Worm (Caenorhabditis elegans): ENCODE results near the gene unc-43.

unc-43 gene

ce11 chrIV:10275050-10275449, 75.0 kb downstream of the unc-43 start:
- no peak for TF ChIP-seq R02D3.7 (tag; optimal IDR thresholded peaks at IDR 0.05)
- TF ChIP-seq nhr-77 (tag; optimal IDR thresholded peaks at IDR 0.05) = no peak
- TF ChIP-seq fos-1 (tag; optimal IDR thresholded peaks at IDR 0.05) = no peak
- no peak for TF ChIP-seq crh-2 (tag; optimal IDR thresholded peaks at IDR 0.05)
- no peak for TF ChIP-seq sma-3 (GFP tag; optimal IDR thresholded peaks at IDR 0.05)
- TF ChIP-seq blmp-1 (tag; optimal IDR thresholded peaks at IDR 0.05; ENCODE audit: insufficient read depth) = no peak
- TF ChIP-seq nhr-6 (tag; optimal IDR thresholded peaks at IDR 0.05) = no peak
- TF ChIP-seq mab-5 (tag; optimal IDR thresholded peaks at IDR 0.05) = no peak
- TF ChIP-seq Y55F3AM.14 (GFP tag; optimal IDR thresholded peaks at IDR 0.05) = no peak
- TF ChIP-seq nhr-129 (tag; optimal IDR thresholded peaks at IDR 0.05) = no peak
- no peak for TF ChIP-seq elt-3 (tag; optimal IDR thresholded peaks at IDR 0.05)
- TF ChIP-seq mdl-1 (tag; optimal IDR thresholded peaks at IDR 0.05) = no peak
- TF ChIP-seq snpc-4 (tag; optimal IDR thresholded peaks at IDR 0.05) = no peak
- TF ChIP-seq unc-55 (GFP tag; optimal IDR thresholded peaks at IDR 0.05) = no peak
- no peak for TF ChIP-seq mbf-1 (tag; optimal IDR thresholded peaks at IDR 0.05)
- no peak for TF ChIP-seq lin-11 (tag; optimal IDR thresholded peaks at IDR 0.05)
- no peak for TF ChIP-seq nhr-25 (tag; optimal IDR thresholded peaks at IDR 0.05)
- no peak for TF ChIP-seq nhr-10 (tag; optimal IDR thresholded peaks at IDR 0.05)
- no peak for TF ChIP-seq nhr-12 (tag; optimal IDR thresholded peaks at IDR 0.05)

Data from whole organism, L2 larva.